Worm (Caenorhabditis elegans) whole organism, mixed stage, embryonic: ENCODE measurements around the gene F23H12.7.

Experiments
- ceh-43 ChIP-seq: fragments of 200-800 bp; sonication (Bioruptor generic); optimal IDR thresholded peaks from 2 replicates; lab custom pipeline; 2018; ENCODE audit warnings: mild to moderate bottlenecking, missing genetic modification characterization, moderate library complexity, missing compliant biosample characterization
- nhr-12 ChIP-seq: fragments of 150-350 bp; optimal IDR thresholded peaks from 2 replicates; lab custom pipeline; 2014; ENCODE audit warnings: missing biosample characterization, missing genetic modification characterization

ce11 chrV:12326638-12327037 is 44.8 kb upstream of the F23H12.7 start:
- TF ChIP-seq nhr-12 (tag; lab: Kevin White, UChicago) (no peak), ceh-43 (GFP tag; lab: Kevin White, UChicago) (no peak)
